Worm (Caenorhabditis elegans): ENCODE results near the gene Y46D2A.2.

- TF ChIP-seq him-1 (tag; optimal IDR thresholded peaks at IDR 0.05) (no peak), dao-5 (tag; optimal IDR thresholded peaks at IDR 0.05) (no peak)
Observed at ce11 chrII:3367100-3367499, 44.0 kb upstream of the Y46D2A.2 start, which contains the start of gene Y49F6C.6.

Measured in whole organism, L4/young adult.